Fruit fly (Drosophila melanogaster): ENCODE data around the gene CG2246.

The CG2246 gene

DNA sequence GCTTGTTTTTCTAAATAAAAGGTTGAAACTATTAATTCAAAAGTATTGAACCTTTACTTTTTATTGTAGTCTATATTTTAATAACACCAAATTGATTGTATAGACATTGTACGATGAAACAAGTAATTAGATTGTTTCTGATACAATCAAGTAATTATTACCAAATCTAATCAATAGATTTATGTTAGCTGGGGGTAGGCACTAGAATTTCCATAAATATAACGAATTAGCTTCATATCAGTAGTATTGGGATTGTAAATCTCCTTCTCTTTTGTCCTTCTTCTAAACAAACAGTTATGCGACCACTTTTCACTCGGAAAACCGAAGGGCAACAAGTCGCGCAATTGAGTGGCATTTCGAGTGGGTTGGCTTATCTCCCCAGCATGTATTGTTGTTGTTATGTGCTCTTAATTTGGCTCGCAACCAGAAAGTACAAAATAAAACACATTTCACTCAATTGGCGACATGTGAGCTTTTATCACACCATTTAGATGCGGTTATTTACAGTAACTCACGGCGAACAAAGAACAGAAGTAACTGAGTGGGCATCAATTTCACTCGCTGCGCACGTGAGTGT, 1.8 kb downstream of the CG2246 start (continued):
- TF ChIP-seq CG17385 (GFP tag; optimal IDR thresholded peaks at IDR 0.05) (no peak), chif (GFP tag; optimal IDR thresholded peaks at IDR 0.05) (no peak), CG10431 (GFP tag; optimal IDR thresholded peaks at IDR 0.05) (no peak), unpg (GFP tag; optimal IDR thresholded peaks at IDR 0.05) (no peak), zen2 (GFP tag; IDR thresholded peaks at IDR 0.05; ENCODE audit: partially characterized antibody) (no peak), amos (GFP tag; IDR thresholded peaks at IDR 0.05; ENCODE audit: partially characterized antibody) (peak; percentile 29; the same call in 1 of the 2 replicates), Pdp1 (GFP tag; optimal IDR thresholded peaks at IDR 0.05) (peak in 1 of 2 experiments; percentile 88), Usf (GFP tag; optimal IDR thresholded peaks at IDR 0.05) (no peak), Meics (GFP tag; optimal IDR thresholded peaks at IDR 0.05) (no peak), CG18476 (GFP tag; optimal IDR thresholded peaks at IDR 0.05) (no peak), cwo (GFP tag; optimal IDR thresholded peaks at IDR 0.05) (peak; percentile 24), ken (GFP tag; IDR thresholded peaks at IDR 0.05) (no peak), B-H1 (GFP tag; IDR thresholded peaks at IDR 0.05) (no peak), HmgD (GFP tag; optimal IDR thresholded peaks at IDR 0.05) (no peak), CG9797 (GFP tag; optimal IDR thresholded peaks at IDR 0.05) (no peak), ro (GFP tag; IDR thresholded peaks at IDR 0.05) (no peak), sug (tag; optimal IDR thresholded peaks at IDR 0.05) (peak; percentile 97), gem (tag; optimal IDR thresholded peaks at IDR 0.05) (no peak), CG7372 (GFP tag; IDR thresholded peaks at IDR 0.05) (no peak), Deaf1 (tag; optimal IDR thresholded peaks at IDR 0.05) (peak; percentile 33), CG10979 (tag; optimal IDR thresholded peaks at IDR 0.05) (no peak), sd (tag; optimal IDR thresholded peaks at IDR 0.05) (no peak), Jarid2 (GFP tag; optimal IDR thresholded peaks at IDR 0.05) (no peak), D19B (GFP tag; optimal IDR thresholded peaks at IDR 0.05) (no peak), CG34376 (GFP tag; optimal IDR thresholded peaks at IDR 0.05) (peak; percentile 43), sc (optimal IDR thresholded peaks at IDR 0.05) (no peak), sc (GFP tag; optimal IDR thresholded peaks at IDR 0.05) (no peak), schlank (tag; optimal IDR thresholded peaks at IDR 0.05) (no peak), fd64A (GFP tag; optimal IDR thresholded peaks at IDR 0.05) (no peak), Myb (GFP tag; optimal IDR thresholded peaks at IDR 0.05) (no peak), CG6813 (GFP tag; optimal IDR thresholded peaks at IDR 0.05) (no peak), Mes4 (GFP tag; optimal IDR thresholded peaks at IDR 0.05) (no peak), mirr (GFP tag; optimal IDR thresholded peaks at IDR 0.05) (peak; percentile 50), tna (GFP tag; IDR thresholded peaks at IDR 0.05; ENCODE audit: partially characterized antibody) (no peak), CG9609 (GFP tag; optimal IDR thresholded peaks at IDR 0.05) (no peak), CG4424 (GFP tag; optimal IDR thresholded peaks at IDR 0.05) (no peak), CG1233 (GFP tag; optimal IDR thresholded peaks at IDR 0.05) (no peak), trh (GFP tag; optimal IDR thresholded peaks at IDR 0.05) (no peak), dmrt11E (tag; optimal IDR thresholded peaks at IDR 0.05) (no peak), CG1603 (tag; optimal IDR thresholded peaks at IDR 0.05) (no peak), Fer1 (GFP tag; optimal IDR thresholded peaks at IDR 0.05) (no peak), sima (GFP tag; optimal IDR thresholded peaks at IDR 0.05) (no peak), Doc3 (GFP tag; IDR thresholded peaks at IDR 0.05; ENCODE audit: partially characterized antibody) (no peak), CG34224 (GFP tag; IDR thresholded peaks at IDR 0.05; ENCODE audit: partially characterized antibody) (0 out of 3 replicates have a peak, but pooled peaks have one; percentile 11), CG14710 (tag; optimal IDR thresholded peaks at IDR 0.05) (no peak), Bgb (GFP tag; IDR thresholded peaks at IDR 0.05; ENCODE audit: partially characterized antibody) (peak; percentile 46; the same call in 1 of the 2 replicates), CG2712 (tag; optimal IDR thresholded peaks at IDR 0.05) (no peak), CG4404 (GFP tag; IDR thresholded peaks at IDR 0.05) (no peak), zen (tag; optimal IDR thresholded peaks at IDR 0.05) (no peak)

All from whole organism, embryonic.